Fruit fly (Drosophila melanogaster) whole organism, wandering third instar larva: Measurements from ENCODE around the gene Best3.

Experiments used
- Dfd ChIP-seq: fragments of >200 bp; optimal IDR thresholded peaks from 2 replicates; lab custom pipeline; 2017; ENCODE audit warnings: missing biosample characterization, missing genetic modification characterization
- psq ChIP-seq: fragments of 200-800 bp; sonication (Bioruptor generic); optimal IDR thresholded peaks from 3 replicates; lab custom pipeline; 2017; ENCODE audit warnings: missing biosample characterization, mild to moderate bottlenecking, missing genetic modification characterization, moderate library complexity

- TF ChIP-seq Dfd (GFP tag; lab: Kevin White, UChicago) (no peak), psq (GFP tag; lab: Kevin White, UChicago) (no peak)
These were observed 45.4 kb downstream of the Best3 start for dm6 chr3L:15257154-15257553.
